Worm (Caenorhabditis elegans) whole organism, L4/young adult: ENCODE data around the gene lin-49.

Experiments
- dao-5 ChIP-seq: sonication (generic microtip); optimal IDR thresholded peaks from 2 replicates; lab custom pipeline; 2016; ENCODE audit warnings: missing genotype, missing genetic modification characterization, moderate library complexity, missing compliant biosample characterization
- him-1 ChIP-seq: sonication (generic microtip); optimal IDR thresholded peaks from 2 replicates; lab custom pipeline; 2016; ENCODE audit warnings: missing genotype, missing genetic modification reagents, missing genetic modification characterization, missing compliant biosample characterization

ce11 chrIV:8597504-8597903 lies 23.0 kb upstream of the lin-49 start:
- TF ChIP-seq him-1 (tag; lab: Kevin White, UChicago) (no peak), dao-5 (tag; lab: Kevin White, UChicago) (no peak)
